Worm (Caenorhabditis elegans) whole organism, L3 larva: ENCODE measurements around the gene E02H1.6.

Source experiments
- R02D3.7 ChIP-seq: fragments of 150-350 bp; optimal IDR thresholded peaks from 2 replicates; lab custom pipeline; 2014; ENCODE audit warnings: missing biosample characterization, missing genetic modification characterization
- ZK546.5 ChIP-seq: sonication (generic microtip); optimal IDR thresholded peaks from 2 replicates; lab custom pipeline; 2017; ENCODE audit warnings: missing biosample characterization, missing genetic modification characterization
- aly-2 ChIP-seq: fragments of 150-350 bp; optimal IDR thresholded peaks from 2 replicates; lab custom pipeline; 2014; ENCODE audit warnings: missing biosample characterization, missing genetic modification characterization
- ama-1 ChIP-seq: fragments of 150-350 bp; optimal IDR thresholded peaks from 2 replicates; lab custom pipeline; 2018
- ceh-28 ChIP-seq: fragments of 150-350 bp; optimal IDR thresholded peaks from 2 replicates; lab custom pipeline; 2014; ENCODE audit warnings: missing biosample characterization, missing genetic modification reagents, missing genetic modification characterization
- ceh-82 ChIP-seq: fragments of 150-350 bp; optimal IDR thresholded peaks from 2 replicates; lab custom pipeline; 2014; ENCODE audit warnings: missing biosample characterization, missing genetic modification characterization
- ceh-9 ChIP-seq: sonication (generic microtip); optimal IDR thresholded peaks from 2 replicates; lab custom pipeline; 2018; ENCODE audit warnings: missing biosample characterization, missing genetic modification characterization
- daf-12 ChIP-seq: fragments of 150-350 bp; optimal IDR thresholded peaks from 2 replicates; lab custom pipeline; 2014; ENCODE audit warnings: missing biosample characterization, missing genetic modification reagents, missing genetic modification characterization
- egl-27 ChIP-seq: sonication (generic microtip); optimal IDR thresholded peaks from 4 replicates; lab custom pipeline; 2017; ENCODE audit warnings: missing biosample characterization, missing genetic modification reagents, missing genetic modification characterization
- egl-5 ChIP-seq: fragments of 150-350 bp; optimal IDR thresholded peaks from 2 replicates; lab custom pipeline; 2017; ENCODE audit warnings: missing biosample characterization, missing genetic modification reagents, missing genetic modification characterization, inconsistent platforms
- elt-1 ChIP-seq: fragments of 150-350 bp; optimal IDR thresholded peaks from 2 replicates; lab custom pipeline; 2014; ENCODE audit warnings: missing biosample characterization, missing genetic modification characterization
- elt-2 ChIP-seq: sonication (generic microtip); optimal IDR thresholded peaks from 2 replicates; lab custom pipeline; 2016; ENCODE audit warnings: missing genetic modification reagents, mild to moderate bottlenecking, missing genetic modification characterization, missing compliant biosample characterization
- elt-3 ChIP-seq, 3 experiments: fragments of 150-350 bp in 1 of 3; sonication (generic microtip) in 2 of 3; optimal IDR thresholded peaks; 2 replicates in 2 of 3; 4 replicates in 1 of 3; lab custom pipeline; 2014 to 2017; ENCODE audit warnings: missing biosample characterization in 3 of 3, missing genetic modification characterization in 3 of 3
- eor-1 ChIP-seq, 2 experiments: fragments of 150-350 bp; optimal IDR thresholded peaks; 2 replicates each; lab custom pipeline; 2014 to 2018; ENCODE audit warnings: missing biosample characterization in 2 of 2, missing genetic modification characterization in 2 of 2
- fkh-10 ChIP-seq: sonication (generic microtip); optimal IDR thresholded peaks from 2 replicates; lab custom pipeline; 2017; ENCODE audit warnings: missing biosample characterization, missing genetic modification reagents, missing genetic modification characterization
- fkh-2 ChIP-seq: fragments of 150-350 bp; optimal IDR thresholded peaks from 2 replicates; lab custom pipeline; 2014; ENCODE audit warnings: missing biosample characterization, missing genetic modification reagents, missing genetic modification characterization
- hmg-11 ChIP-seq: sonication (generic microtip); optimal IDR thresholded peaks from 2 replicates; lab custom pipeline; 2016; ENCODE audit warnings: missing genetic modification characterization, missing compliant biosample characterization
- jun-1 ChIP-seq: fragments of 150-350 bp; optimal IDR thresholded peaks from 2 replicates; lab custom pipeline; 2014; ENCODE audit warnings: missing biosample characterization, missing genetic modification reagents, missing genetic modification characterization
- lin-15B ChIP-seq: fragments of 150-350 bp; optimal IDR thresholded peaks from 2 replicates; lab custom pipeline; 2014; ENCODE audit warnings: missing biosample characterization, missing genetic modification characterization
- lin-39 ChIP-seq: fragments of 150-350 bp; optimal IDR thresholded peaks from 2 replicates; lab custom pipeline; 2018; ENCODE audit warnings: missing biosample characterization, missing genetic modification reagents, missing genetic modification characterization
- lsy-12 ChIP-seq: sonication (generic microtip); optimal IDR thresholded peaks from 2 replicates; lab custom pipeline; 2016; ENCODE audit warnings: mild to moderate bottlenecking, missing genetic modification characterization, missing compliant biosample characterization
- mdl-1 ChIP-seq: fragments of 150-350 bp; optimal IDR thresholded peaks from 2 replicates; lab custom pipeline; 2014; ENCODE audit warnings: missing biosample characterization, missing genetic modification characterization
- mml-1 ChIP-seq: fragments of 150-350 bp; sonication (generic microtip); optimal IDR thresholded peaks from 3 replicates; lab custom pipeline; 2014; ENCODE audit warnings: missing biosample characterization, missing genetic modification characterization
- nfya-1 ChIP-seq: sonication (generic microtip); optimal IDR thresholded peaks from 2 replicates; lab custom pipeline; 2017; ENCODE audit warnings: missing genetic modification characterization, mild to moderate bottlenecking, missing compliant biosample characterization, antibody characterized with exemption, moderate library complexity; ENCODE audit not compliant: insufficient read depth
- nhr-11 ChIP-seq: fragments of 150-350 bp; optimal IDR thresholded peaks from 2 replicates; lab custom pipeline; 2014; ENCODE audit warnings: missing biosample characterization, missing genetic modification characterization
- nhr-23 ChIP-seq: fragments of 150-350 bp; optimal IDR thresholded peaks from 2 replicates; lab custom pipeline; 2014; ENCODE audit warnings: missing biosample characterization, missing genetic modification reagents, missing genetic modification characterization
- nhr-237 ChIP-seq: fragments of 150-350 bp; optimal IDR thresholded peaks from 2 replicates; lab custom pipeline; 2014; ENCODE audit warnings: missing biosample characterization, missing genetic modification characterization
- nhr-25 ChIP-seq: sonication (generic microtip); optimal IDR thresholded peaks from 2 replicates; lab custom pipeline; 2017; ENCODE audit warnings: missing biosample characterization, missing genetic modification characterization
- nhr-43 ChIP-seq: sonication (generic microtip); optimal IDR thresholded peaks from 2 replicates; lab custom pipeline; 2016; ENCODE audit warnings: mild to moderate bottlenecking, missing genetic modification characterization, missing compliant biosample characterization; ENCODE audit not compliant: poor library complexity, severe bottlenecking
- nhr-67 ChIP-seq: fragments of 150-350 bp; optimal IDR thresholded peaks from 2 replicates; lab custom pipeline; 2014; ENCODE audit warnings: missing biosample characterization, missing genetic modification characterization
- nhr-76 ChIP-seq: fragments of 150-350 bp; sonication (generic microtip); optimal IDR thresholded peaks from 5 replicates; lab custom pipeline; 2014; ENCODE audit warnings: missing biosample characterization, missing genetic modification characterization
- nhr-77 ChIP-seq: fragments of 150-350 bp; optimal IDR thresholded peaks from 2 replicates; lab custom pipeline; 2014; ENCODE audit warnings: missing biosample characterization, missing genetic modification characterization
- pha-4 ChIP-seq: fragments of 150-350 bp; optimal IDR thresholded peaks from 2 replicates; lab custom pipeline; 2014; ENCODE audit warnings: missing biosample characterization, missing genetic modification reagents, missing genetic modification characterization
- pqm-1 ChIP-seq: fragments of 150-350 bp; optimal IDR thresholded peaks from 2 replicates; lab custom pipeline; 2017; ENCODE audit warnings: missing biosample characterization, missing genetic modification characterization, inconsistent platforms
- sea-2 ChIP-seq: fragments of 150-350 bp; sonication (generic microtip); optimal IDR thresholded peaks from 4 replicates; lab custom pipeline; 2014; ENCODE audit warnings: missing biosample characterization, missing genetic modification reagents, missing genetic modification characterization
- skn-1 ChIP-seq: fragments of 150-350 bp; optimal IDR thresholded peaks from 2 replicates; lab custom pipeline; 2014; ENCODE audit warnings: missing biosample characterization, missing genetic modification characterization
- snpc-4 ChIP-seq: fragments of 150-350 bp; optimal IDR thresholded peaks from 2 replicates; lab custom pipeline; 2014; ENCODE audit warnings: missing biosample characterization, missing genetic modification characterization
- tbx-2 ChIP-seq: sonication (generic microtip); optimal IDR thresholded peaks from 2 replicates; lab custom pipeline; 2016; ENCODE audit warnings: mild to moderate bottlenecking, missing genetic modification characterization, missing compliant biosample characterization
- unc-62 ChIP-seq: fragments of 150-350 bp; sonication (generic microtip); optimal IDR thresholded peaks from 4 replicates; lab custom pipeline; 2014; ENCODE audit warnings: missing biosample characterization, missing genetic modification reagents, missing genetic modification characterization
- zag-1 ChIP-seq: fragments of 150-350 bp; optimal IDR thresholded peaks from 2 replicates; lab custom pipeline; 2014; ENCODE audit warnings: missing biosample characterization, missing genetic modification characterization
- ztf-11 ChIP-seq: fragments of 150-350 bp; optimal IDR thresholded peaks from 2 replicates; lab custom pipeline; 2014; ENCODE audit warnings: missing biosample characterization, missing genetic modification characterization
- ztf-4 ChIP-seq: fragments of 150-350 bp; optimal IDR thresholded peaks from 2 replicates; lab custom pipeline; 2014; ENCODE audit warnings: missing biosample characterization, missing genetic modification characterization

Gene E02H1.6

DNA sequence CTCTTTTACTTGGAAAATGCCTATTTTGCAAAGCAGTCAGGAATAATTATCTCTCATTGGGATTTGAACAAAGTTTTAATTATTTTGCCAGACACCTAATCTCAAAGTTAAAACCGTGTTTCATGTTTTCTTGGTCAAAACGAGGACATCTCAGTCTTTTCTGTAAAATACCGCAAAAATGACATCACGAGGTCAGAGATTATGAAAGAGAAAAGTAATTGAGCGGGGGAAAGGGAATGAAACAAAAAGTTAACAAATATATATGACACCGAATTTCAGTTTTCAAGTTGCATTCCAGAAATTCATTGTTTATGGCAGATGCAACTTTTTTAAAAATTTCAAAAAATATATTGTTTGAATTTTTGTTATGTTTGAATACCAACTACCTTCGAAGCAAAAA lies 6.1 kb downstream of the E02H1.6 start:
- TF ChIP-seq ZK546.5 (tag; lab: Kevin White, UChicago): no peak
- peak; percentile 34 for TF ChIP-seq nhr-11 (tag; lab: Kevin White, UChicago)
- TF ChIP-seq snpc-4 (tag; lab: Kevin White, UChicago): no peak
- TF ChIP-seq lin-15B (tag; lab: Kevin White, UChicago): no peak
- TF ChIP-seq egl-5 (tag; lab: Kevin White, UChicago): no peak
- TF ChIP-seq nhr-23 (tag; lab: Kevin White, UChicago): peak; percentile 44
- TF ChIP-seq ama-1: peak; percentile 12
- no peak for TF ChIP-seq ztf-11 (tag; lab: Kevin White, UChicago)
- no peak for TF ChIP-seq nhr-25 (tag; lab: Kevin White, UChicago)
- TF ChIP-seq fkh-2: no peak
- TF ChIP-seq nhr-43 (tag; lab: Kevin White, UChicago): no peak
- TF ChIP-seq nfya-1 (tag; lab: Kevin White, UChicago): no peak

DNA sequence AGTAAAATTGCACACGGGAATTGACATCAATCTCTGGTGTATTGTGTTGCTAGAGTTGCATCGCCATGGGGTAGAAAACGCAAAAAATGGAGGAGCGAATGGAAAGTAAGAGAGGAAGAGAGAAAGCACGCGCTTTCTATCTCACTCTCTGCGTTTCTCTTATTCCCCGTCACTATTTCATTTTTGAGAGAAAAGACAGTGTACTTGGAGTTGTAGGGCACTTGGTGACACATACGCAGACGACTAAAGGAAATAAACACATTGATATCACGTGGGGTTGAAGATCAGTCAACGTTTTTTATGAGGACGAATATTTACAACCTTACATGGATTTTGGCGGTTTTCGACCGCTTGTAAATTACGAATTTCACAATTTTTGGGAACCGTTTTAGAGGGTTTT lies 6.9 kb downstream of the E02H1.6 start:
- TF ChIP-seq pha-4 (tag; lab: Kevin White, UChicago): peak; percentile 99
- peak; percentile 98 for TF ChIP-seq nhr-11 (tag; lab: Kevin White, UChicago)
- TF ChIP-seq mml-1 (tag; lab: Kevin White, UChicago): peak; percentile 69
- peak; percentile 98 for TF ChIP-seq pqm-1
- peak; percentile 63 for TF ChIP-seq lin-15B (tag; lab: Kevin White, UChicago)
- TF ChIP-seq skn-1 (tag; lab: Kevin White, UChicago): peak; percentile 86
- TF ChIP-seq zag-1 (tag; lab: Kevin White, UChicago): no peak
- TF ChIP-seq fkh-2: peak; percentile 88
- peak; percentile 81 for TF ChIP-seq ceh-28 (tag; lab: Kevin White, UChicago)
- peak; percentile 73 for TF ChIP-seq elt-1 (tag; lab: Kevin White, UChicago)
- TF ChIP-seq egl-5 (tag; lab: Kevin White, UChicago): peak; percentile 92
- peak; percentile 74 for TF ChIP-seq tbx-2 (tag; lab: Kevin White, UChicago)
- TF ChIP-seq eor-1 (tag; optimal IDR thresholded peaks at IDR 0.05; lab: Kevin White, UChicago): no peak
- TF ChIP-seq sea-2 (GFP tag; lab: Kevin White, UChicago): no peak
- TF ChIP-seq mdl-1 (tag; lab: Kevin White, UChicago): peak; percentile 100
- no peak for TF ChIP-seq ceh-9 (tag; lab: Kevin White, UChicago)
- no peak for TF ChIP-seq nhr-237 (tag; lab: Kevin White, UChicago)
- peak; percentile 41 for TF ChIP-seq egl-27
- TF ChIP-seq nhr-23 (tag; lab: Kevin White, UChicago): peak; percentile 96
- no peak for TF ChIP-seq fkh-10 (GFP tag; lab: Kevin White, UChicago)
- TF ChIP-seq lin-39 (tag; lab: Kevin White, UChicago): peak; percentile 86
- peak; percentile 10 for TF ChIP-seq daf-12 (tag; lab: Kevin White, UChicago)
- TF ChIP-seq ama-1: peak; percentile 75
- no peak for TF ChIP-seq aly-2
- no peak for TF ChIP-seq ZK546.5 (tag; lab: Kevin White, UChicago)
- TF ChIP-seq nhr-76 (tag; lab: Kevin White, UChicago): peak; percentile 67
- no peak for TF ChIP-seq nhr-77 (tag; lab: Kevin White, UChicago)
- TF ChIP-seq unc-62 (GFP tag; lab: Kevin White, UChicago): peak; percentile 91
- TF ChIP-seq nfya-1 (tag; lab: Kevin White, UChicago): peak; percentile 94
- TF ChIP-seq R02D3.7 (tag; lab: Kevin White, UChicago): peak; percentile 52
- peak; percentile 75 for TF ChIP-seq ztf-4 (tag; lab: Kevin White, UChicago)
- TF ChIP-seq elt-3 (tag; optimal IDR thresholded peaks at IDR 0.05; lab: Kevin White, UChicago): peak in 2 of 3 experiments; percentile 9 to 91
- TF ChIP-seq elt-2 (tag; lab: Kevin White, UChicago): peak; percentile 91
- TF ChIP-seq nhr-25 (tag; lab: Kevin White, UChicago): peak; percentile 97
- TF ChIP-seq nhr-67 (tag; lab: Kevin White, UChicago): no peak
- TF ChIP-seq hmg-11 (tag; lab: Kevin White, UChicago): peak; percentile 87
- TF ChIP-seq nhr-43 (tag; lab: Kevin White, UChicago): peak; percentile 97
- peak; percentile 97 for TF ChIP-seq jun-1
- TF ChIP-seq snpc-4 (tag; lab: Kevin White, UChicago): peak; percentile 42
- no peak for TF ChIP-seq ceh-82 (tag; lab: Kevin White, UChicago)
- TF ChIP-seq lsy-12 (tag; lab: Kevin White, UChicago): peak; percentile 86
- TF ChIP-seq, all 47 proteins: peak for 30
